Fruit fly (Drosophila melanogaster) whole organism, wandering third instar larva: ENCODE data around the gene msl-3.

Experiments used
- Abd-B ChIP-seq: fragments of >200 bp; optimal IDR thresholded peaks from 2 replicates; lab custom pipeline; 2017; ENCODE audit warnings: missing biosample characterization, missing genetic modification characterization
- CG32264 ChIP-seq: fragments of 200-800 bp; sonication (Bioruptor generic); optimal IDR thresholded peaks from 2 replicates; lab custom pipeline; 2016; ENCODE audit warnings: missing biosample characterization, missing genetic modification characterization
- CG9705 ChIP-seq: fragments of 200-800 bp; sonication (Bioruptor generic); optimal IDR thresholded peaks from 2 replicates; lab custom pipeline; 2018; ENCODE audit warnings: missing biosample characterization, mild to moderate bottlenecking, missing genetic modification characterization
- CrebA ChIP-seq: fragments of 200-800 bp; sonication (Bioruptor generic); optimal IDR thresholded peaks from 2 replicates; lab custom pipeline; 2016; ENCODE audit warnings: missing biosample characterization, mild to moderate bottlenecking, missing genetic modification characterization, borderline replicate concordance
- Dfd ChIP-seq: fragments of >200 bp; optimal IDR thresholded peaks from 2 replicates; lab custom pipeline; 2017; ENCODE audit warnings: missing biosample characterization, missing genetic modification characterization
- GATAd ChIP-seq: sonication (Bioruptor generic); optimal IDR thresholded peaks from 2 replicates; lab custom pipeline; 2016; ENCODE audit warnings: missing biosample characterization, missing genetic modification characterization
- HLH106 ChIP-seq: fragments of 200-800 bp; optimal IDR thresholded peaks from 3 replicates; lab custom pipeline; 2019; ENCODE audit warnings: missing biosample characterization, mild to moderate bottlenecking, missing genetic modification characterization, moderate library complexity
- Hnf4 ChIP-seq: fragments of 200-800 bp; sonication (Bioruptor generic); optimal IDR thresholded peaks from 2 replicates; lab custom pipeline; 2016; ENCODE audit warnings: missing biosample characterization, mild to moderate bottlenecking, missing genetic modification characterization
- Hr83 ChIP-seq: fragments of 200-300 bp; sonication (Bioruptor generic); optimal IDR thresholded peaks from 2 replicates; lab custom pipeline; 2016; ENCODE audit warnings: missing biosample characterization, mild to moderate bottlenecking, missing genetic modification characterization, moderate library complexity; ENCODE audit not compliant: poor library complexity, severe bottlenecking
- Jra ChIP-seq: sonication (Bioruptor generic); optimal IDR thresholded peaks from 2 replicates; lab custom pipeline; 2016; ENCODE audit warnings: missing biosample characterization, missing genetic modification characterization
- Mio ChIP-seq: sonication (Bioruptor generic); optimal IDR thresholded peaks from 2 replicates; lab custom pipeline; 2016; ENCODE audit warnings: missing biosample characterization, missing genetic modification characterization
- N ChIP-seq: fragments of >200 bp; optimal IDR thresholded peaks from 2 replicates; lab custom pipeline; 2018; ENCODE audit warnings: missing biosample characterization, missing external identifiers, missing genetic modification characterization
- OdsH ChIP-seq: fragments of 200-800 bp; sonication (Bioruptor generic); optimal IDR thresholded peaks from 2 replicates; lab custom pipeline; 2016; ENCODE audit warnings: missing biosample characterization, mild to moderate bottlenecking, missing genetic modification characterization
- Rel ChIP-seq, 2 experiments: fragments of 200-800 bp; sonication (Bioruptor generic) in 1 of 2; optimal IDR thresholded peaks; 2 replicates in 1 of 2; 3 replicates in 1 of 2; lab custom pipeline; 2016 to 2019; ENCODE audit warnings: mild to moderate bottlenecking in 2 of 2, missing biosample characterization in 2 of 2, missing genetic modification characterization in 2 of 2, moderate library complexity in 1 of 2
- Sp1 ChIP-seq: fragments of 200-800 bp; sonication (Bioruptor generic); optimal IDR thresholded peaks from 3 replicates; lab custom pipeline; 2019; ENCODE audit warnings: missing biosample characterization, mild to moderate bottlenecking, missing genetic modification characterization, moderate library complexity
- brk ChIP-seq: fragments of 200-800 bp; sonication (Bioruptor generic); optimal IDR thresholded peaks from 2 replicates; lab custom pipeline; 2016; ENCODE audit warnings: missing biosample characterization, mild to moderate bottlenecking, missing genetic modification characterization
- dl ChIP-seq, 2 experiments: fragments of 175-275, 200-275 bp in 1 of 2; fragments of 200-275 bp in 1 of 2; sonication (Bioruptor generic); optimal IDR thresholded peaks; lab custom pipeline; 2018; ENCODE audit warnings: mild to moderate bottlenecking in 2 of 2, missing biosample characterization in 2 of 2, missing genetic modification characterization in 2 of 2, moderate library complexity in 2 of 2; ENCODE audit not compliant: partially characterized antibody in 2 of 2, insufficient read depth in 1 of 2
- dmrt93B ChIP-seq: fragments of 200-800 bp; sonication (Bioruptor generic); optimal IDR thresholded peaks from 2 replicates; lab custom pipeline; 2018; ENCODE audit warnings: missing biosample characterization, mild to moderate bottlenecking, missing genetic modification characterization
- dsf ChIP-seq: sonication (Bioruptor generic); optimal IDR thresholded peaks from 2 replicates; lab custom pipeline; 2016; ENCODE audit warnings: missing biosample characterization, missing genetic modification characterization, borderline replicate concordance
- ey ChIP-seq: fragments of 200-800 bp; sonication (Bioruptor generic); optimal IDR thresholded peaks from 2 replicates; lab custom pipeline; 2016; ENCODE audit warnings: missing biosample characterization, missing genetic modification characterization
- foxo ChIP-seq, 2 experiments: fragments of 200-800 bp; sonication (Bioruptor generic); optimal IDR thresholded peaks; 2 replicates in 1 of 2; 3 replicates in 1 of 2; lab custom pipeline; 2016 to 2017; ENCODE audit warnings: missing biosample characterization in 2 of 2, missing genetic modification characterization in 2 of 2
- fru ChIP-seq: fragments of 200-800 bp; sonication (Bioruptor generic); optimal IDR thresholded peaks from 3 replicates; lab custom pipeline; 2016; ENCODE audit warnings: missing biosample characterization, mild to moderate bottlenecking, missing genetic modification characterization
- h ChIP-seq: fragments of 200-800 bp; sonication (Bioruptor generic); optimal IDR thresholded peaks from 3 replicates; lab custom pipeline; 2016; ENCODE audit warnings: missing biosample characterization, mild to moderate bottlenecking, missing genetic modification characterization
- jim ChIP-seq: fragments of 175-275, 200-325 bp; sonication (Bioruptor generic); optimal IDR thresholded peaks from 2 replicates; lab custom pipeline; 2016; ENCODE audit warnings: missing biosample characterization, mild to moderate bottlenecking, missing genetic modification characterization
- lola ChIP-seq: fragments of >200 bp; optimal IDR thresholded peaks from 2 replicates; lab custom pipeline; 2017; ENCODE audit warnings: missing biosample characterization, missing genetic modification characterization
- pan ChIP-seq: fragments of >200 bp; optimal IDR thresholded peaks from 2 replicates; lab custom pipeline; 2017
- psq ChIP-seq: fragments of 200-800 bp; sonication (Bioruptor generic); optimal IDR thresholded peaks from 3 replicates; lab custom pipeline; 2017; ENCODE audit warnings: missing biosample characterization, mild to moderate bottlenecking, missing genetic modification characterization, moderate library complexity
- rgr ChIP-seq: fragments of 200-800 bp; sonication (Bioruptor generic); optimal IDR thresholded peaks from 3 replicates; lab custom pipeline; 2016; ENCODE audit warnings: missing biosample characterization, mild to moderate bottlenecking, missing genetic modification characterization
- sage ChIP-seq: fragments of 200-800 bp; sonication (Bioruptor generic); optimal IDR thresholded peaks from 2 replicates; lab custom pipeline; 2016; ENCODE audit warnings: missing biosample characterization, mild to moderate bottlenecking, missing genetic modification characterization
- sv ChIP-seq: fragments of 200-800 bp; sonication (Bioruptor generic); optimal IDR thresholded peaks from 3 replicates; lab custom pipeline; 2016; ENCODE audit warnings: missing biosample characterization, missing genetic modification characterization
- tai ChIP-seq: sonication (Bioruptor generic); optimal IDR thresholded peaks from 2 replicates; lab custom pipeline; 2016; ENCODE audit warnings: missing biosample characterization, missing genetic modification characterization
- usp ChIP-seq: fragments of >200 bp; optimal IDR thresholded peaks from 2 replicates; lab custom pipeline; 2017; ENCODE audit warnings: missing biosample characterization, missing genetic modification characterization
- woc ChIP-seq: sonication (Bioruptor generic); optimal IDR thresholded peaks from 2 replicates; lab custom pipeline; 2016; ENCODE audit warnings: missing biosample characterization, mild to moderate bottlenecking, missing genetic modification characterization

msl-3 gene

dm6 chr3L:7151521-7152465, 26.5 kb upstream of the msl-3 start:
- TF ChIP-seq ey (GFP tag; lab: Kevin White, UChicago) (peak; percentile 5), Dfd (GFP tag; lab: Kevin White, UChicago) (peak; percentile 74), woc (no peak), sv (GFP tag; lab: Kevin White, UChicago) (peak; percentile 10)

dm6 chr3L:7150850-7151249, 25.5 kb upstream of the msl-3 start:
- no peak for TF ChIP-seq Jra (GFP tag; lab: Kevin White, UChicago)
- no peak for TF ChIP-seq sage (GFP tag; lab: Kevin White, UChicago)
- TF ChIP-seq rgr (GFP tag; lab: Kevin White, UChicago): peak; percentile 28
- TF ChIP-seq ey (GFP tag; lab: Kevin White, UChicago): peak; percentile 4
- TF ChIP-seq h (GFP tag; lab: Kevin White, UChicago): peak; percentile 26
- peak; percentile 17 for TF ChIP-seq fru
- TF ChIP-seq OdsH: no peak
- no peak for TF ChIP-seq usp (GFP tag; lab: Kevin White, UChicago)
- no peak for TF ChIP-seq Abd-B (GFP tag; lab: Kevin White, UChicago)
- TF ChIP-seq foxo (GFP tag; optimal IDR thresholded peaks at IDR 0.05; lab: Kevin White, UChicago): peak in 1 of 2 experiments; percentile 19
- TF ChIP-seq HLH106: peak; percentile 41
- no peak for TF ChIP-seq pan (lab: Kevin White, UChicago)
- TF ChIP-seq, all 38 proteins: peak for 6

DNA sequence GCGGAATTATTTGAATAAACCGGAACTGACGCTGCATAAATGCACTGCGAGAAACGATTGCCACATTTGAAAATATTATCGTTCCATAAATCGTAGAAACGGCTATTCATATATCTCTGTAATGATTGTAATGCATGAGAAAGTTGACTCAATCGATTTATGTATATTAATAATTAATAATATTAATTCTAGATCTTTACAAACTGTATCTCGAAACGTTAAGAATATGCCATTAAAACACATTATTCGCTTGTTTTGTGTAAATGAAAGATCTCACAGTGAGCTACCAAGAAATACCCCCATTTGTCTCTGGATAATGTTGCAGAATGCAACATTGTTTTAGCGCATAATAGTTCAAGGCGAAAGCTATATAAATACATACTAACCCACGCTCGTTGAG, 24.5 kb upstream of the msl-3 start:
- TF ChIP-seq rgr (GFP tag; lab: Kevin White, UChicago) (peak; percentile 33), sage (GFP tag; lab: Kevin White, UChicago) (peak; percentile 7), HLH106 (peak; percentile 35), Hr83 (GFP tag; lab: Kevin White, UChicago) (no peak), sv (GFP tag; lab: Kevin White, UChicago) (no peak), dsf (GFP tag; lab: Kevin White, UChicago) (no peak), ey (GFP tag; lab: Kevin White, UChicago) (peak; percentile 11), foxo (GFP tag; optimal IDR thresholded peaks at IDR 0.05; lab: Kevin White, UChicago) (peak in 1 of 2 experiments; percentile 13), CG9705 (no peak), CrebA (no peak), psq (GFP tag; lab: Kevin White, UChicago) (peak; percentile 26), fru (peak; percentile 9), Jra (GFP tag; lab: Kevin White, UChicago) (no peak), dl (GFP tag; optimal IDR thresholded peaks at IDR 0.05; lab: Kevin White, UChicago; ENCODE audit: insufficient read depth in 1 of 2, partially characterized antibody in 2 of 2) (no peak), jim (GFP tag; lab: Kevin White, UChicago) (no peak), Rel (GFP tag; optimal IDR thresholded peaks at IDR 0.05; lab: Kevin White, UChicago) (no peak), Rel (tag; optimal IDR thresholded peaks at IDR 0.05; lab: Kevin White, UChicago) (no peak), Sp1 (GFP tag; lab: Kevin White, UChicago) (peak; percentile 30), h (GFP tag; lab: Kevin White, UChicago) (peak; percentile 30), Mio (GFP tag; lab: Kevin White, UChicago) (no peak), GATAd (GFP tag; lab: Kevin White, UChicago) (no peak)
- TF ChIP-seq, all 38 proteins: peak for 9

DNA sequence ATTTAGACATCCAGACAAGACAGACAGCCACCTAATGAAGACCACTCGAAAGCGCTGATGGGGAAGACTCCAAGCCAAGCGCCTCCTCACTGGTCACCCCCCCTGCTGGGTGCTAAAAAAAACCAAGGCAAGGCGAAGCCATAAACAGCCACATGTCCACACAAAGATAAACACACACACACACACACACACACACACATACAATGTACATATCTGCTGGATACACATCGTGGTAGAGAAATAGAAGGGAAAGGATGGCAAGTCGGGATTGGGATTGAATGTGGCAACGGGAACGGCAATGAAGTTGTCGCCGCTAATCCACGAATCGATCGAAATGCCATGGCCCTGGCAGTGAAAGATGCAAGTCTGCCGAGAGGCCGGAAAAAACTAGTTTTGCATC, 24.1 kb upstream of the msl-3 start:
- TF ChIP-seq jim (GFP tag; lab: Kevin White, UChicago) (no peak), Dfd (GFP tag; lab: Kevin White, UChicago) (peak; percentile 90)

dm6 chr3L:7147796-7148195, 22.5 kb upstream of the msl-3 start:
- TF ChIP-seq dmrt93B (GFP tag; lab: Kevin White, UChicago) (no peak), tai (GFP tag; lab: Kevin White, UChicago) (no peak), h (GFP tag; lab: Kevin White, UChicago) (no peak), pan (lab: Kevin White, UChicago) (no peak), foxo (GFP tag; optimal IDR thresholded peaks at IDR 0.05; lab: Kevin White, UChicago) (no peak), N (GFP tag; lab: Kevin White, UChicago) (no peak), brk (no peak), Abd-B (GFP tag; lab: Kevin White, UChicago) (no peak), HLH106 (no peak), CG32264 (GFP tag; lab: Kevin White, UChicago) (no peak), CrebA (no peak), Hnf4 (no peak), dsf (GFP tag; lab: Kevin White, UChicago) (no peak), sv (GFP tag; lab: Kevin White, UChicago) (no peak), sage (GFP tag; lab: Kevin White, UChicago) (no peak), lola (GFP tag; lab: Kevin White, UChicago) (no peak)
